Worm (Caenorhabditis elegans) whole organism, L4 larva: Measurements from ENCODE around the gene K05D4.9.

Experiments
- T26A8.4 ChIP-seq: fragments of 200-800 bp; sonication (Bioruptor generic); IDR thresholded peaks from 2 replicates; pipeline ENCODE4 v1.3.6; 2022; ENCODE audit warnings: missing genetic modification characterization, missing compliant biosample characterization
- Y105C5A.15 ChIP-seq: fragments of 200-800 bp; sonication (Bioruptor generic); IDR thresholded peaks from 2 replicates; pipeline ENCODE4 v1.3.6; 2022; ENCODE audit warnings: missing genetic modification characterization, missing compliant biosample characterization
- Y48G9A.11 ChIP-seq: fragments of 200-800 bp; sonication (Bioruptor generic); IDR thresholded peaks from 2 replicates; pipeline ENCODE4 v1.3.6; 2022; ENCODE audit warnings: missing genetic modification reagents, missing genetic modification characterization, missing compliant biosample characterization
- aha-1 ChIP-seq: fragments of 150-350 bp; peaks from one replicate; lab custom pipeline; 2014; ENCODE audit warnings: missing biosample characterization, missing genetic modification characterization
- aly-2 ChIP-seq: sonication (generic microtip); optimal IDR thresholded peaks from 2 replicates; lab custom pipeline; 2018; ENCODE audit warnings: missing biosample characterization, missing genetic modification characterization
- arid-1 ChIP-seq: fragments of 200-800 bp; sonication (Bioruptor generic); conservative IDR thresholded peaks from 2 replicates; pipeline ENCODE4 v1.3.6; 2022; ENCODE audit warnings: missing genetic modification reagents, missing genetic modification characterization, missing compliant biosample characterization
- attf-4 ChIP-seq: sonication (generic microtip); optimal IDR thresholded peaks from 3 replicates; lab custom pipeline; 2017; ENCODE audit warnings: missing biosample characterization, missing genetic modification characterization
- ceh-28 ChIP-seq: fragments of 150-350 bp; optimal IDR thresholded peaks from 2 replicates; lab custom pipeline; 2014; ENCODE audit warnings: missing biosample characterization, missing genetic modification reagents, missing genetic modification characterization
- ceh-32 ChIP-seq: sonication (generic microtip); optimal IDR thresholded peaks from 2 replicates; lab custom pipeline; 2016; ENCODE audit warnings: mild to moderate bottlenecking, missing genetic modification characterization, missing compliant biosample characterization; ENCODE audit not compliant: poor library complexity
- ceh-82 ChIP-seq: sonication (generic microtip); optimal IDR thresholded peaks from 2 replicates; lab custom pipeline; 2017; ENCODE audit warnings: missing biosample characterization, missing genetic modification characterization
- ces-1 ChIP-seq: fragments of 150-350 bp; sonication (generic microtip); optimal IDR thresholded peaks from 4 replicates; lab custom pipeline; 2014; ENCODE audit warnings: missing biosample characterization, missing genetic modification reagents, missing genetic modification characterization
- daf-16 ChIP-seq, 3 experiments: sonication (generic microtip); optimal IDR thresholded peaks; 2 replicates each; lab custom pipeline; 2016 to 2017; ENCODE audit warnings: missing genetic modification characterization in 3 of 3, missing genetic modification reagents in 3 of 3, mild to moderate bottlenecking in 2 of 3, missing compliant biosample characterization in 2 of 3, missing biosample characterization in 1 of 3, moderate library complexity in 1 of 3
- daf-8 ChIP-seq: fragments of 200-800 bp; sonication (Bioruptor generic); IDR thresholded peaks from 2 replicates; pipeline ENCODE4 v1.3.6; 2022; ENCODE audit warnings: missing genetic modification characterization, missing compliant biosample characterization
- dmd-6 ChIP-seq: fragments of 200-800 bp; sonication (Bioruptor generic); IDR thresholded peaks from 2 replicates; pipeline ENCODE4 v1.3.6; 2022; ENCODE audit warnings: missing genetic modification reagents, missing genetic modification characterization, missing compliant biosample characterization
- dmd-8 ChIP-seq: fragments of 200-800 bp; sonication (Bioruptor generic); IDR thresholded peaks from 2 replicates; pipeline ENCODE4 v1.3.6; 2022; ENCODE audit warnings: missing genetic modification characterization, missing compliant biosample characterization
- dve-1 ChIP-seq: sonication (generic microtip); optimal IDR thresholded peaks from 2 replicates; lab custom pipeline; 2017; ENCODE audit warnings: antibody characterized with exemption, mild to moderate bottlenecking, missing genetic modification characterization, missing compliant biosample characterization; ENCODE audit not compliant: insufficient read depth
- egl-43 ChIP-seq: fragments of 200-800 bp; sonication (Bioruptor generic); IDR thresholded peaks from 2 replicates; pipeline ENCODE4 v1.3.6; 2022; ENCODE audit warnings: missing genetic modification reagents, missing genetic modification characterization, missing compliant biosample characterization
- fos-1 ChIP-seq: fragments of 150-350 bp; optimal IDR thresholded peaks from 2 replicates; lab custom pipeline; 2014; ENCODE audit warnings: missing biosample characterization, missing genetic modification characterization
- gei-8 ChIP-seq: fragments of 200-800 bp; sonication (Bioruptor generic); optimal IDR thresholded peaks from 2 replicates; lab custom pipeline; 2018; ENCODE audit warnings: mild to moderate bottlenecking, missing genetic modification characterization, missing compliant biosample characterization
- hlh-11 ChIP-seq: fragments of 200-800 bp; sonication (Bioruptor generic); optimal IDR thresholded peaks from 2 replicates; lab custom pipeline; 2018; ENCODE audit warnings: mild to moderate bottlenecking, missing genetic modification characterization, missing compliant biosample characterization
- hmg-1.1 ChIP-seq: fragments of 200-800 bp; sonication (Bioruptor generic); IDR thresholded peaks from 2 replicates; pipeline ENCODE4 v1.3.6; 2022; ENCODE audit warnings: missing genetic modification reagents, missing genetic modification characterization, missing compliant biosample characterization
- jun-1 ChIP-seq: fragments of 150-350 bp; optimal IDR thresholded peaks from 2 replicates; lab custom pipeline; 2014; ENCODE audit warnings: missing biosample characterization, missing genetic modification reagents, missing genetic modification characterization
- lin-1 ChIP-seq: fragments of 200-800 bp; sonication (Bioruptor generic); IDR thresholded peaks from 2 replicates; pipeline ENCODE4 v1.3.6; 2022; ENCODE audit warnings: missing genetic modification reagents, missing genetic modification characterization, missing compliant biosample characterization
- lin-13 ChIP-seq: fragments of 150-350 bp; optimal IDR thresholded peaks from 2 replicates; lab custom pipeline; 2014; ENCODE audit warnings: missing biosample characterization, missing genetic modification reagents, missing genetic modification characterization
- lin-39 ChIP-seq: fragments of 150-350 bp; optimal IDR thresholded peaks from 2 replicates; lab custom pipeline; 2014; ENCODE audit warnings: missing biosample characterization, missing genetic modification reagents, missing genetic modification characterization
- lir-3 ChIP-seq: sonication (generic microtip); optimal IDR thresholded peaks from 2 replicates; lab custom pipeline; 2016; ENCODE audit warnings: mild to moderate bottlenecking, missing genetic modification characterization, missing compliant biosample characterization
- lsy-2 ChIP-seq, 2 experiments: fragments of 150-350 bp in 1 of 2; sonication (generic microtip) in 1 of 2; optimal IDR thresholded peaks; 2 replicates each; lab custom pipeline; 2014 to 2017; ENCODE audit warnings: missing biosample characterization in 2 of 2, missing genetic modification characterization in 2 of 2
- madf-5 ChIP-seq, 2 experiments: fragments of 200-800 bp; sonication (Bioruptor generic); IDR thresholded peaks; 2 replicates each; pipeline ENCODE4 v1.3.6; 2022; ENCODE audit warnings: missing compliant biosample characterization in 2 of 2, missing genetic modification characterization in 2 of 2
- madf-9 ChIP-seq: fragments of 200-800 bp; sonication (Bioruptor generic); conservative IDR thresholded peaks from 2 replicates; pipeline ENCODE4 v1.3.6; 2022; ENCODE audit warnings: missing genetic modification reagents, missing genetic modification characterization, missing compliant biosample characterization
- mes-2 ChIP-seq: sonication (generic microtip); optimal IDR thresholded peaks from 2 replicates; lab custom pipeline; 2016; ENCODE audit warnings: missing genotype, mild to moderate bottlenecking, missing genetic modification characterization, missing compliant biosample characterization; ENCODE audit not compliant: poor library complexity, severe bottlenecking
- mxl-2 ChIP-seq: fragments of 200-800 bp; sonication (Bioruptor generic); conservative IDR thresholded peaks from 2 replicates; pipeline ENCODE4 v1.3.6; 2022; ENCODE audit warnings: missing genetic modification reagents, missing genetic modification characterization, missing compliant biosample characterization
- nhr-102 ChIP-seq: sonication (generic microtip); optimal IDR thresholded peaks from 2 replicates; lab custom pipeline; 2016; ENCODE audit warnings: mild to moderate bottlenecking, missing genetic modification characterization, moderate library complexity, missing compliant biosample characterization
- nhr-11 ChIP-seq: fragments of 150-350 bp; optimal IDR thresholded peaks from 2 replicates; lab custom pipeline; 2014; ENCODE audit warnings: missing biosample characterization, missing genetic modification characterization
- nhr-25 ChIP-seq: sonication (generic microtip); optimal IDR thresholded peaks from 2 replicates; lab custom pipeline; 2017; ENCODE audit warnings: missing genetic modification characterization, mild to moderate bottlenecking, missing compliant biosample characterization, antibody characterized with exemption, moderate library complexity, borderline replicate concordance; ENCODE audit not compliant: insufficient read depth
- nhr-28 ChIP-seq: fragments of 150-350 bp; optimal IDR thresholded peaks from 2 replicates; lab custom pipeline; 2014; ENCODE audit warnings: missing biosample characterization, missing genetic modification characterization
- nhr-77 ChIP-seq: fragments of 150-350 bp; optimal IDR thresholded peaks from 2 replicates; lab custom pipeline; 2014; ENCODE audit warnings: missing biosample characterization, missing genetic modification characterization
- pha-4 ChIP-seq, 2 experiments: fragments of 150-350 bp in 1 of 2; fragments of 200-800 bp in 1 of 2; sonication (Bioruptor generic) in 1 of 2; IDR thresholded peaks in 1 of 2; optimal IDR thresholded peaks in 1 of 2; 2 replicates each; pipeline versions ENCODE4 v1.3.6 to Lab custom; 2014 to 2022; ENCODE audit warnings: missing genetic modification characterization in 2 of 2, missing genetic modification reagents in 2 of 2, missing biosample characterization in 1 of 2, missing compliant biosample characterization in 1 of 2
- pqm-1 ChIP-seq: sonication (generic microtip); optimal IDR thresholded peaks from 2 replicates; lab custom pipeline; 2017; ENCODE audit warnings: missing biosample characterization, missing genetic modification characterization
- saeg-2 ChIP-seq: fragments of 200-800 bp; sonication (Bioruptor generic); IDR thresholded peaks from 2 replicates; pipeline ENCODE4 v1.3.6; 2022; ENCODE audit warnings: missing genetic modification reagents, missing genetic modification characterization, missing compliant biosample characterization
- skn-1 ChIP-seq: fragments of 150-350 bp; optimal IDR thresholded peaks from 2 replicates; lab custom pipeline; 2014; ENCODE audit warnings: missing biosample characterization, missing genetic modification characterization
- snpc-1.2 ChIP-seq: fragments of 200-800 bp; sonication (Bioruptor generic); IDR thresholded peaks from 2 replicates; pipeline ENCODE4 v1.3.6; 2022; ENCODE audit warnings: missing genetic modification reagents, missing genetic modification characterization, missing compliant biosample characterization
- spr-1 ChIP-seq: sonication (generic microtip); optimal IDR thresholded peaks from 2 replicates; lab custom pipeline; 2016; ENCODE audit warnings: mild to moderate bottlenecking, missing genetic modification characterization, missing compliant biosample characterization
- tag-97 ChIP-seq: fragments of 200-800 bp; sonication (Bioruptor generic); IDR thresholded peaks from 2 replicates; pipeline ENCODE4 v1.3.6; 2022; ENCODE audit warnings: missing genetic modification characterization, missing compliant biosample characterization
- tra-1 ChIP-seq: fragments of 200-800 bp; sonication (Bioruptor generic); IDR thresholded peaks from 2 replicates; pipeline ENCODE4 v1.3.6; 2022; ENCODE audit warnings: missing genetic modification reagents, missing genetic modification characterization, missing compliant biosample characterization
- unc-39 ChIP-seq: sonication (generic microtip); optimal IDR thresholded peaks from 2 replicates; lab custom pipeline; 2017; ENCODE audit warnings: missing biosample characterization, missing genetic modification characterization
- unc-62 ChIP-seq, 3 experiments: fragments of 150-350 bp in 1 of 3; sonication (generic microtip); optimal IDR thresholded peaks in 2 of 3; peaks in 1 of 3; 1 replicate in 1 of 3; 2 replicates in 2 of 3; lab custom pipeline; 2014 to 2017; ENCODE audit warnings: missing biosample characterization in 3 of 3, missing genetic modification characterization in 3 of 3, missing genetic modification reagents in 3 of 3, missing genotype in 1 of 3
- zag-1 ChIP-seq: fragments of 150-350 bp; optimal IDR thresholded peaks from 2 replicates; lab custom pipeline; 2014; ENCODE audit warnings: missing biosample characterization, missing genetic modification characterization
- zip-2 ChIP-seq: fragments of 150-350 bp; optimal IDR thresholded peaks from 2 replicates; lab custom pipeline; 2014; ENCODE audit warnings: missing biosample characterization, missing genetic modification characterization

K05D4.9 gene

ce11 chrV:16121451-16121850 is 50.2 kb downstream of the K05D4.9 start:
- TF ChIP-seq nhr-28 (peak; percentile 60), ceh-32 (tag; lab: Kevin White, UChicago) (no peak), pha-4 (GFP tag; IDR thresholded peaks at IDR 0.05; lab: Robert Waterston, UW) (no peak), pha-4 (tag; optimal IDR thresholded peaks at IDR 0.05; lab: Kevin White, UChicago) (peak; percentile 7), pqm-1 (peak; percentile 1), lin-39 (tag; lab: Kevin White, UChicago) (no peak), nhr-25 (no peak), dve-1 (tag; lab: Kevin White, UChicago) (peak; percentile 32), hlh-11 (no peak), dmd-6 (GFP tag; lab: Robert Waterston, UW) (peak; percentile 12; the same call in 1 of the 2 replicates), daf-16 (GFP tag; optimal IDR thresholded peaks at IDR 0.05; lab: Kevin White, UChicago) (no peak), daf-16 (tag; optimal IDR thresholded peaks at IDR 0.05; lab: Kevin White, UChicago) (peak; percentile 29)

ce11 chrV:16120922-16121321 is 50.7 kb downstream of the K05D4.9 start, which contains the start of gene skr-3:
skr-3 (plus strand) TSS chrV:16121084.
- TF ChIP-seq lin-13 (GFP tag; lab: Kevin White, UChicago) (no peak), unc-62 (GFP tag; optimal IDR thresholded peaks at IDR 0.05 in 1 of 2; lab: Kevin White, UChicago) (peak in 1 of 2 experiments; percentile 14), unc-62 (tag; optimal IDR thresholded peaks at IDR 0.05; lab: Kevin White, UChicago) (no peak), arid-1 (GFP tag; lab: Robert Waterston, UW) (no peak), nhr-11 (no peak), dmd-8 (GFP tag; lab: Robert Waterston, UW) (no peak), aly-2 (tag; lab: Kevin White, UChicago) (no peak), T26A8.4 (GFP tag; lab: Robert Waterston, UW) (no peak), ceh-82 (no peak), saeg-2 (GFP tag; lab: Robert Waterston, UW) (no peak), jun-1 (tag; lab: Kevin White, UChicago) (no peak), skn-1 (tag; lab: Kevin White, UChicago) (no peak), spr-1 (no peak), daf-8 (GFP tag; lab: Robert Waterston, UW) (no peak), ces-1 (GFP tag; lab: Kevin White, UChicago) (no peak), snpc-1.2 (no peak), dmd-6 (GFP tag; lab: Robert Waterston, UW) (peak; percentile 49; the same call in 1 of the 2 replicates), attf-4 (no peak), madf-9 (GFP tag; lab: Robert Waterston, UW) (no peak), nhr-102 (tag; lab: Kevin White, UChicago) (no peak), tag-97 (GFP tag; lab: Robert Waterston, UW) (no peak), lin-1 (GFP tag; lab: Robert Waterston, UW) (no peak), Y105C5A.15 (GFP tag; lab: Robert Waterston, UW) (no peak), dve-1 (tag; lab: Kevin White, UChicago) (peak; percentile 45), ceh-28 (no peak), mxl-2 (GFP tag; lab: Robert Waterston, UW) (no peak), unc-39 (tag; lab: Kevin White, UChicago) (no peak), tra-1 (0 out of 2 replicates have a peak, but pooled peaks have one; percentile 49), Y48G9A.11 (GFP tag; lab: Robert Waterston, UW) (no peak), lir-3 (no peak), madf-5 (GFP tag; IDR thresholded peaks at IDR 0.05; lab: Robert Waterston, UW) (no peak), nhr-28 (peak; percentile 61), aha-1 (tag; lab: Kevin White, UChicago) (no peak), egl-43 (no peak), nhr-77 (tag; lab: Kevin White, UChicago) (no peak), pqm-1 (peak; percentile 54), zip-2 (no peak), mes-2 (no peak), fos-1 (tag; lab: Kevin White, UChicago) (no peak), hmg-1.1 (GFP tag; lab: Robert Waterston, UW) (no peak), zag-1 (tag; lab: Kevin White, UChicago) (no peak), gei-8 (GFP tag; lab: Kevin White, UChicago) (no peak), daf-16 (GFP tag; optimal IDR thresholded peaks at IDR 0.05; lab: Kevin White, UChicago) (no peak), daf-16 (tag; optimal IDR thresholded peaks at IDR 0.05; lab: Kevin White, UChicago) (peak; percentile 66), lsy-2 (tag; optimal IDR thresholded peaks at IDR 0.05; lab: Kevin White, UChicago) (no peak)
